Worm (Caenorhabditis elegans) whole organism, L4/young adult: ENCODE data around the gene pqn-8.

ENCODE experiments used
- W03F9.2 ChIP-seq: fragments of 150-350 bp; optimal IDR thresholded peaks from 2 replicates; lab custom pipeline; 2014; ENCODE audit warnings: missing biosample characterization, missing genetic modification characterization
- dao-5 ChIP-seq: sonication (generic microtip); optimal IDR thresholded peaks from 2 replicates; lab custom pipeline; 2016; ENCODE audit warnings: missing genotype, missing genetic modification characterization, moderate library complexity, missing compliant biosample characterization

ce11 chrIII:10035783-10036182 lies 38.0 kb upstream of the pqn-8 start, which contains the start of gene xbx-3:
- TF ChIP-seq dao-5 (tag; lab: Kevin White, UChicago) (no peak), W03F9.2 (tag; lab: Kevin White, UChicago) (no peak)
